Worm (Caenorhabditis elegans): Measurements from ENCODE around the gene ptr-19.

ptr-19 gene

ce11 chrIII:10759050-10760023 lies 22.3 kb upstream of the ptr-19 start, which contains the start of gene tasp-1 (continued):
- TF ChIP-seq alr-1 (tag; optimal IDR thresholded peaks at IDR 0.05; ENCODE audit: borderline replicate concordance) (no peak), aly-2 (tag; optimal IDR thresholded peaks at IDR 0.05) (peak; percentile 97), grh-1 (GFP tag; IDR thresholded peaks at IDR 0.05) (peak; percentile 99), sup-37 (GFP tag; optimal IDR thresholded peaks at IDR 0.05) (peak; percentile 100), tlp-1 (tag; optimal IDR thresholded peaks at IDR 0.05) (no peak), ztf-11 (tag; optimal IDR thresholded peaks at IDR 0.05) (peak in 1 of 2 experiments; percentile 100), ceh-88 (GFP tag; IDR thresholded peaks at IDR 0.05) (peak; percentile 100), lir-3 (tag; optimal IDR thresholded peaks at IDR 0.05; ENCODE audit: poor library complexity) (peak; percentile 99), F16B12.6 (tag; optimal IDR thresholded peaks at IDR 0.05) (peak; percentile 80), vab-15 (tag; optimal IDR thresholded peaks at IDR 0.05) (peak; percentile 100), dpl-1 (GFP tag; optimal IDR thresholded peaks at IDR 0.05) (peak; percentile 100), nhr-237 (tag; optimal IDR thresholded peaks at IDR 0.05) (peak; percentile 99), lin-35 (GFP tag; optimal IDR thresholded peaks at IDR 0.05) (peak; percentile 100), ceh-82 (tag; optimal IDR thresholded peaks at IDR 0.05) (peak; percentile 100), swsn-7 (tag; optimal IDR thresholded peaks at IDR 0.05) (peak; percentile 100), zag-1 (tag; optimal IDR thresholded peaks at IDR 0.05) (peak; percentile 96), ztf-4 (tag; optimal IDR thresholded peaks at IDR 0.05) (peak; percentile 100), nhr-11 (tag; optimal IDR thresholded peaks at IDR 0.05) (peak; percentile 98), nhr-47 (tag; optimal IDR thresholded peaks at IDR 0.05) (peak; percentile 100), snpc-4 (tag; optimal IDR thresholded peaks at IDR 0.05) (peak; percentile 93), irx-1 (tag; optimal IDR thresholded peaks at IDR 0.05) (peak; percentile 100), mab-9 (GFP tag; IDR thresholded peaks at IDR 0.05) (peak; percentile 100), nhr-71 (tag; optimal IDR thresholded peaks at IDR 0.05) (peak; percentile 100), hpl-2 (GFP tag; optimal IDR thresholded peaks at IDR 0.05) (no peak), sox-4 (tag; optimal IDR thresholded peaks at IDR 0.05) (peak; percentile 100), mdl-1 (tag; optimal IDR thresholded peaks at IDR 0.05) (peak; percentile 96 to 100), fkh-4 (tag; optimal IDR thresholded peaks at IDR 0.05; ENCODE audit: borderline replicate concordance) (peak; percentile 98), ceh-63 (GFP tag; optimal IDR thresholded peaks at IDR 0.05) (peak; percentile 100), unc-130 (tag; optimal IDR thresholded peaks at IDR 0.05) (peak; percentile 100), nhr-84 (tag; optimal IDR thresholded peaks at IDR 0.05) (peak; percentile 90), lin-14 (GFP tag; optimal IDR thresholded peaks at IDR 0.05) (peak; percentile 100), nhr-76 (tag; optimal IDR thresholded peaks at IDR 0.05) (peak; percentile 96), sptf-1 (tag; optimal IDR thresholded peaks at IDR 0.05) (no peak), zip-4 (GFP tag; optimal IDR thresholded peaks at IDR 0.05) (peak; percentile 98), pag-3 (tag; optimal IDR thresholded peaks at IDR 0.05; ENCODE audit: borderline replicate concordance, insufficient read depth) (peak; percentile 1), ceh-8 (GFP tag; optimal IDR thresholded peaks at IDR 0.05) (peak; percentile 99), unc-98 (GFP tag; IDR thresholded peaks at IDR 0.05) (peak; percentile 100), rnt-1 (tag; optimal IDR thresholded peaks at IDR 0.05) (peak; percentile 100), nhr-20 (tag; optimal IDR thresholded peaks at IDR 0.05) (peak; percentile 100), fkh-8 (tag; optimal IDR thresholded peaks at IDR 0.05) (peak; percentile 100), egl-27 (tag; optimal IDR thresholded peaks at IDR 0.05) (peak; percentile 94 to 95), nhr-90 (tag; optimal IDR thresholded peaks at IDR 0.05; ENCODE audit: poor library complexity) (peak; percentile 100), nhr-12 (tag; optimal IDR thresholded peaks at IDR 0.05) (peak; percentile 76), pqm-1 (tag; optimal IDR thresholded peaks at IDR 0.05) (peak; percentile 93), ama-1 (optimal IDR thresholded peaks at IDR 0.05) (peak; percentile 77), aha-1 (tag; optimal IDR thresholded peaks at IDR 0.05) (peak; percentile 98), unc-62 (GFP tag; optimal IDR thresholded peaks at IDR 0.05) (peak; percentile 91), efl-3 (GFP tag; optimal IDR thresholded peaks at IDR 0.05) (peak; percentile 81), elt-3 (tag; optimal IDR thresholded peaks at IDR 0.05) (peak; percentile 95 to 99 (median 98))
